Worm (Caenorhabditis elegans) whole organism, L4/young adult: ENCODE data around the gene sbsp-1.
"Not testable (repeated sequence)": the region's sequence is repeated elsewhere in the genome, so short reads cannot be mapped to it uniquely, and the experiment has no call there.

Experiments used
- W03F9.2 ChIP-seq: fragments of 150-350 bp; optimal IDR thresholded peaks from 2 replicates; lab custom pipeline; 2014; ENCODE audit warnings: missing biosample characterization, missing genetic modification characterization
- dao-5 ChIP-seq: sonication (generic microtip); optimal IDR thresholded peaks from 2 replicates; lab custom pipeline; 2016; ENCODE audit warnings: missing genotype, missing genetic modification characterization, moderate library complexity, missing compliant biosample characterization
- him-1 ChIP-seq: sonication (generic microtip); optimal IDR thresholded peaks from 2 replicates; lab custom pipeline; 2016; ENCODE audit warnings: missing genotype, missing genetic modification reagents, missing genetic modification characterization, missing compliant biosample characterization

Gene sbsp-1

ce11 chrIII:10832636-10833035, at the start of gene sbsp-1:
Gene sbsp-1, plus strand, starts transcription at chrIII:10832936.
- TF ChIP-seq him-1 (tag; lab: Kevin White, UChicago) (no peak), W03F9.2 (tag; lab: Kevin White, UChicago) (no peak), dao-5 (tag; lab: Kevin White, UChicago) (no peak)

ce11 chrIII:10783052-10783451, 49.7 kb upstream of the sbsp-1 start:
- no peak for TF ChIP-seq W03F9.2 (tag; lab: Kevin White, UChicago)
- no peak for TF ChIP-seq dao-5 (tag; lab: Kevin White, UChicago)
- TF ChIP-seq him-1 (tag; lab: Kevin White, UChicago) = no peak

ce11 chrIII:10791233-10791632, 41.5 kb upstream of the sbsp-1 start:
- no peak for TF ChIP-seq dao-5 (tag; lab: Kevin White, UChicago)
- TF ChIP-seq him-1 (tag; lab: Kevin White, UChicago) = no peak
- no peak for TF ChIP-seq W03F9.2 (tag; lab: Kevin White, UChicago)

DNA sequence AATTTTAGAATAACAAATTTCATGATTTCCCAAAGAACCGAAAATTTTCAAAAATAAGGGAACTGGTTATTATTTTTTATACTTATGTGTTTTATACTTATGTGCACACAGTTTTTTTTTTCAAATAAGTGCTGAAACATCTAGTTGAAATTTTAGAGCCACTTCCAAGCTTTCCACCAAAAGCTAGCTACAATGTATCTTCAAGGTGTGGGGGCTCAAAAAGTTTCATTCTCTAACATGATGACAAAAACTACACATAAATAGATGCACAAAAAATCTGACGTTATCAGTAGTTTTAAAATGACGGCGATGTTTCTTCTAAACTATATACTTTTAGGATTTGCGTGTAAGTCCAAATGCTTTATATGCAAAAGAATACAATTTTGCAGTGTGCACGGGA, 38.7 kb upstream of the sbsp-1 start, which contains the start of gene clec-163:
Gene clec-163 (plus strand): TSS at position 301 of the 400 bp plus-strand sequence.
- no peak for TF ChIP-seq W03F9.2 (tag; lab: Kevin White, UChicago)
- no peak for TF ChIP-seq dao-5 (tag; lab: Kevin White, UChicago)
- TF ChIP-seq him-1 (tag; lab: Kevin White, UChicago) = no peak

ce11 chrIII:10802032-10802431, 30.7 kb upstream of the sbsp-1 start, which contains the start of gene K11D9.3:
Gene K11D9.3, minus strand, starts transcription at chrIII:10802212.
- TF ChIP-seq him-1 (tag; lab: Kevin White, UChicago) (no peak), W03F9.2 (tag; lab: Kevin White, UChicago) (no peak), dao-5 (tag; lab: Kevin White, UChicago) (no peak)

ce11 chrIII:10805172-10805571, 27.6 kb upstream of the sbsp-1 start:
- TF ChIP-seq W03F9.2 (tag; lab: Kevin White, UChicago) (no peak), dao-5 (tag; lab: Kevin White, UChicago) (no peak), him-1 (tag; lab: Kevin White, UChicago) (no peak)

- not testable (repeated sequence) for TF ChIP-seq W03F9.2, dao-5, him-1 (tag; lab: Kevin White, UChicago)
Observed at ce11 chrIII:10805625-10806024, 27.1 kb upstream of the sbsp-1 start, which contains the start of gene klp-7. Gene klp-7, plus strand, starts transcription at chrIII:10805925.

DNA sequence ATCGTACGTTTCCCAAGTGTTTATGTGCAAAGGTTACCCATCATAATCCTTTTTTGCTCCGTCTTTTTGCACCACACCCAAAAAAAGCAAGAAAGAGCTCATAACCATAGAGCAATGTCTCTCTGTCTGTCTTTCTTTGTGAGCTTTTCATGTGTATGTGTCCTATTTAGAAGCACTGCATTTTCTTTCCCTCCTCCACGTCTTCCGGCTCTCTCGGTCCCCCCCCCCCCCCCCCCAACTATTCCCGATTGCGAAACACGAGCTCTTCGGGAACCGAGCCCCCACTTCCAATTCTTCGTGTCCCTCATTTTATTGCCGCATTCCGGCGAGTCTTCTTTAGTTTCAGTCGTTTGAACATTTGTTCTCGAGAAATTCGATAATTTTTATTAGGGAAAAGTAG, 25.9 kb upstream of the sbsp-1 start:
- TF ChIP-seq dao-5 (tag; lab: Kevin White, UChicago) = no peak
- TF ChIP-seq W03F9.2 (tag; lab: Kevin White, UChicago) = no peak
- no peak for TF ChIP-seq him-1 (tag; lab: Kevin White, UChicago)

DNA sequence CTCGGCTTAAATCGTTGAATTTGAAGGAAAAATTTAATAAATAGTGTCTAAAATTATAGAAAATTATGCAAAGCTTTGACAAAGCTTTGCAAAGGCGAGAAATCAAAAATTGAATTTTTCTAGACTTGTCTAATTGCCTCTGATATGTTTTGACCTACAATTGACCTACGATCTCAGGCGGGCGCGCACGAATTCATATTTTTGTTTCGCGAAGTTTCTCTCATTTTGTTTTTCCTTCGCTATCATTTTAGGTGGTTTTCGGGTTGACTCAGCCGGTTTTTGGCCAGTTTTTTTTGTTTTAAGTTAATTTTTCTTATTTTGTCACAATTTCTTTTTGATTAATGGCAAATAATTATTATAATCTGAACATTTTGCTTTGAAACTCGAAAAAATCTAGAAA, 25.5 kb upstream of the sbsp-1 start:
- TF ChIP-seq W03F9.2 (tag; lab: Kevin White, UChicago) = no peak
- no peak for TF ChIP-seq him-1 (tag; lab: Kevin White, UChicago)
- no peak for TF ChIP-seq dao-5 (tag; lab: Kevin White, UChicago)

ce11 chrIII:10807956-10808355, 24.8 kb upstream of the sbsp-1 start:
- no peak for TF ChIP-seq W03F9.2 (tag; lab: Kevin White, UChicago)
- TF ChIP-seq him-1 (tag; lab: Kevin White, UChicago) = no peak
- TF ChIP-seq dao-5 (tag; lab: Kevin White, UChicago) = no peak

ce11 chrIII:10808802-10809201, 23.9 kb upstream of the sbsp-1 start:
- TF ChIP-seq W03F9.2 (tag; lab: Kevin White, UChicago) (no peak), him-1 (tag; lab: Kevin White, UChicago) (no peak), dao-5 (tag; lab: Kevin White, UChicago) (no peak)

DNA sequence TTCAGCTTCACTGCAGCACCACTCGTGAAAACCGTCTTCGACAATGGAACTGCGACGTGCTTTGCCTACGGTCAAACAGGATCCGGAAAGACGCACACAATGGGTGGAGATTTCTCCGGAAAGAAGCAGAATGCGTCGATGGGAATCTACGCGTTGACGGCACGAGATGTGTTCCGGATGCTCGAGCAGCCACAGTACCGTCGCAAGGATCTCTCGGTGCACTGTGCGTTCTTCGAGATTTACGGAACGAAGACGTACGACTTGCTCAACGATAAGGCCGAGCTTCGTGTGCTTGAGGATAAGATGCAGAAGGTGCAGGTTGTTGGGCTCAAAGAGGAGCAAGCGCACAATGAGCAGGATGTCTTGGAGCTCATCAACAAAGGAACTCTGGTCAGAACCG, 23.2 kb upstream of the sbsp-1 start:
- TF ChIP-seq dao-5 (tag; lab: Kevin White, UChicago) (no peak), W03F9.2 (tag; lab: Kevin White, UChicago) (no peak), him-1 (tag; lab: Kevin White, UChicago) (no peak)

ce11 chrIII:10810483-10810836, 22.3 kb upstream of the sbsp-1 start:
- no peak for TF ChIP-seq W03F9.2 (tag; lab: Kevin White, UChicago)
- no peak for TF ChIP-seq him-1 (tag; lab: Kevin White, UChicago)
- TF ChIP-seq dao-5 (tag; lab: Kevin White, UChicago) = no peak
